In genomic region chr3L:14599503-14599902, dm6 we compare ENCODE assay signal across 5 fruit fly cellular contexts.
TF ChIP-seq lines count a peak whose summit lies in the region.

HGTX (minus strand) TSS chr3L:14599540.

- peak; percentile 41 to 49 for TF ChIP-seq CTCF in S2 (optimal IDR thresholded peaks at IDR 0.05; lab: Kevin White, UChicago)
- no peak for TF ChIP-seq CTCF in whole organism, embryonic (GFP tag; optimal IDR thresholded peaks at IDR 0.05; lab: Kevin White, UChicago)

TF ChIP-seq in whole organism, adult, 20 proteins besides CTCF, POLR2A, EP300 and RAD21:
- TF ChIP-seq Crg-1 (GFP tag; optimal IDR thresholded peaks at IDR 0.05; lab: Kevin White, UChicago), result no peak
- TF ChIP-seq pad (GFP tag; optimal IDR thresholded peaks at IDR 0.05; lab: Kevin White, UChicago), result peak; percentile 65

TF ChIP-seq in whole organism, embryonic, 481 proteins besides CTCF, POLR2A, EP300 and RAD21 (continues in another document):
- no peak for TF ChIP-seq lbe (GFP tag; optimal IDR thresholded peaks at IDR 0.05; lab: Kevin White, UChicago)
- TF ChIP-seq CG8924 (tag; optimal IDR thresholded peaks at IDR 0.05; lab: Kevin White, UChicago), result peak; percentile 44
- TF ChIP-seq ems (GFP tag; optimal IDR thresholded peaks at IDR 0.05; lab: Kevin White, UChicago), result no peak
- no peak for TF ChIP-seq esg (GFP tag; conservative IDR thresholded peaks at IDR 0.05; lab: Robert Waterston, UW)
- peak; percentile 37 for TF ChIP-seq Med (GFP tag; lab: Kevin White, UChicago)
- TF ChIP-seq grn (GFP tag; optimal IDR thresholded peaks at IDR 0.05; lab: Kevin White, UChicago), result no peak
- TF ChIP-seq TFAM (GFP tag; optimal IDR thresholded peaks at IDR 0.05; lab: Kevin White, UChicago), result no peak
- no peak for TF ChIP-seq CG10267 (tag; optimal IDR thresholded peaks at IDR 0.05; lab: Kevin White, UChicago)
- no peak for TF ChIP-seq CG17912 (GFP tag; optimal IDR thresholded peaks at IDR 0.05; lab: Kevin White, UChicago)
- TF ChIP-seq CG10209 (GFP tag; optimal IDR thresholded peaks at IDR 0.05; lab: Kevin White, UChicago), result no peak
- TF ChIP-seq CG12769 (tag; optimal IDR thresholded peaks at IDR 0.05; lab: Kevin White, UChicago), result no peak
- no peak for TF ChIP-seq CG12659 (GFP tag; optimal IDR thresholded peaks at IDR 0.05; lab: Kevin White, UChicago)
- no peak for TF ChIP-seq CG6272 (GFP tag; IDR thresholded peaks at IDR 0.05; lab: Robert Waterston, UW)
- no peak for TF ChIP-seq Dip2 (GFP tag; IDR thresholded peaks at IDR 0.05; lab: Robert Waterston, UW)
- no peak for TF ChIP-seq Gug (GFP tag; IDR thresholded peaks at IDR 0.05; lab: Robert Waterston, UW)
- TF ChIP-seq CG7987 (GFP tag; optimal IDR thresholded peaks at IDR 0.05; lab: Kevin White, UChicago), result no peak
- no peak for TF ChIP-seq Lim3 (GFP tag; IDR thresholded peaks at IDR 0.05; lab: Robert Waterston, UW)
- TF ChIP-seq CG16779 (GFP tag; IDR thresholded peaks at IDR 0.05; lab: Robert Waterston, UW), result no peak
- TF ChIP-seq CG18764 (GFP tag; optimal IDR thresholded peaks at IDR 0.05; lab: Kevin White, UChicago), result no peak
- no peak for TF ChIP-seq nerfin-2 (GFP tag; IDR thresholded peaks at IDR 0.05; lab: Robert Waterston, UW; ENCODE audit: partially characterized antibody)
- TF ChIP-seq ase (GFP tag; IDR thresholded peaks at IDR 0.05; lab: Robert Waterston, UW), result no peak
- no peak for TF ChIP-seq CG16813 (GFP tag; IDR thresholded peaks at IDR 0.05; lab: Robert Waterston, UW; ENCODE audit: partially characterized antibody)
- no peak for TF ChIP-seq CG11085 (GFP tag; IDR thresholded peaks at IDR 0.05; lab: Robert Waterston, UW)
- TF ChIP-seq vnd (GFP tag; IDR thresholded peaks at IDR 0.05; lab: Robert Waterston, UW; ENCODE audit: partially characterized antibody), result no peak
- no peak for TF ChIP-seq bsh (GFP tag; optimal IDR thresholded peaks at IDR 0.05; lab: Kevin White, UChicago)
- no peak for TF ChIP-seq Blimp-1 (GFP tag; optimal IDR thresholded peaks at IDR 0.05; lab: Kevin White, UChicago)
- TF ChIP-seq Aef1 (GFP tag; IDR thresholded peaks at IDR 0.05; lab: Robert Waterston, UW), result no peak
- TF ChIP-seq Drgx (GFP tag; IDR thresholded peaks at IDR 0.05; lab: Robert Waterston, UW), result no peak
- no peak for TF ChIP-seq CG10431 (GFP tag; optimal IDR thresholded peaks at IDR 0.05; lab: Kevin White, UChicago)
- TF ChIP-seq sc (optimal IDR thresholded peaks at IDR 0.05; lab: Kevin White, UChicago), result no peak
- no peak for TF ChIP-seq sc (GFP tag; optimal IDR thresholded peaks at IDR 0.05; lab: Kevin White, UChicago)

TF ChIP-seq in whole organism, prepupa, 60 proteins besides CTCF, POLR2A, EP300 and RAD21:
- TF ChIP-seq Hr38 (GFP tag; optimal IDR thresholded peaks at IDR 0.05; lab: Kevin White, UChicago), result no peak
- peak; percentile 73 for TF ChIP-seq fkh (GFP tag; optimal IDR thresholded peaks at IDR 0.05; lab: Kevin White, UChicago)
- TF ChIP-seq CG8632 (GFP tag; optimal IDR thresholded peaks at IDR 0.05; lab: Kevin White, UChicago), result no peak
TF ChIP-seq in whole organism, prepupa: peak in this region for 1.

TF ChIP-seq in whole organism, wandering third instar larva, 38 proteins besides CTCF, POLR2A, EP300 and RAD21:
- TF ChIP-seq br (GFP tag; optimal IDR thresholded peaks at IDR 0.05; lab: Kevin White, UChicago) (no peak), Dif (GFP tag; optimal IDR thresholded peaks at IDR 0.05; lab: Kevin White, UChicago; ENCODE audit: partially characterized antibody) (peak; percentile 41)
TF ChIP-seq in whole organism, wandering third instar larva: peak in this region for 1.
